Worm (Caenorhabditis elegans): ENCODE results near the gene ZC204.14.

DNA sequence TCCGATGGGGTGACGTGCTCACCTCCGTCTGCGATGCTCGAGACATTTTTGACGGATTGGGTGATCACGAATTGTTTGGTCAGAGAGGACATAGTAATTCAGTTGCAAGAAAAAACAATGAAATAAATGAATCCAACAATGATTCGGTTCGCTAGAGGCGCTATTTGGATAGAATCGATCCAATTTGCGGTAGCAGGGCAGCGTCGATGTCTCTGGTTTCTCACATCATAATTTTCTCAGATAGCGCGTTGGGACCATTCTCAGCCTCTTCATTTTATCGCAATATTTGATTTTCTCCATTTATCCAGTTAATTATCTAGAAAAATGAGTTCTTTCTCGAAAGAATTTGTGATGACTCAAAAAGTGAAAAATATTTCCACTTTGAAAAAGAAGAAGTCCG, 43.6 kb upstream of the ZC204.14 start, which contains the start of gene sdz-18:
- TF ChIP-seq elt-1 (tag; optimal IDR thresholded peaks at IDR 0.05) (no peak), nhr-237 (tag; optimal IDR thresholded peaks at IDR 0.05) (no peak), egl-27 (tag; optimal IDR thresholded peaks at IDR 0.05) (no peak), nhr-28 (tag; optimal IDR thresholded peaks at IDR 0.05) (no peak), snpc-4 (tag; optimal IDR thresholded peaks at IDR 0.05) (no peak)
